Worm (Caenorhabditis elegans) whole organism, L4/young adult: Measurements from ENCODE around the gene F46E10.18.
A peak's percentile ranks its signal among the peaks of the same experiment; 100 is the strongest.

Source experiments
- W03F9.2 ChIP-seq: fragments of 150-350 bp; optimal IDR thresholded peaks from 2 replicates; lab custom pipeline; 2014; ENCODE audit warnings: missing biosample characterization, missing genetic modification characterization
- dao-5 ChIP-seq: sonication (generic microtip); optimal IDR thresholded peaks from 2 replicates; lab custom pipeline; 2016; ENCODE audit warnings: missing genotype, missing genetic modification characterization, moderate library complexity, missing compliant biosample characterization
- him-1 ChIP-seq: sonication (generic microtip); optimal IDR thresholded peaks from 2 replicates; lab custom pipeline; 2016; ENCODE audit warnings: missing genotype, missing genetic modification reagents, missing genetic modification characterization, missing compliant biosample characterization

- TF ChIP-seq him-1, result no peak
- peak; percentile 26 for TF ChIP-seq dao-5 (tag; lab: Kevin White, UChicago)
- TF ChIP-seq W03F9.2, result no peak
Measured at ce11 chrV:6551707-6552390, 31.0 kb downstream of the F46E10.18 start, which contains the start of gene twk-10.
